Worm (Caenorhabditis elegans) whole organism, L4/young adult: Measurements from ENCODE around the gene R08C7.4.

ENCODE experiments used
- W03F9.2 ChIP-seq: fragments of 150-350 bp; optimal IDR thresholded peaks from 2 replicates; lab custom pipeline; 2014; ENCODE audit warnings: missing biosample characterization, missing genetic modification characterization
- him-1 ChIP-seq: sonication (generic microtip); optimal IDR thresholded peaks from 2 replicates; lab custom pipeline; 2016; ENCODE audit warnings: missing genotype, missing genetic modification reagents, missing genetic modification characterization, missing compliant biosample characterization

DNA sequence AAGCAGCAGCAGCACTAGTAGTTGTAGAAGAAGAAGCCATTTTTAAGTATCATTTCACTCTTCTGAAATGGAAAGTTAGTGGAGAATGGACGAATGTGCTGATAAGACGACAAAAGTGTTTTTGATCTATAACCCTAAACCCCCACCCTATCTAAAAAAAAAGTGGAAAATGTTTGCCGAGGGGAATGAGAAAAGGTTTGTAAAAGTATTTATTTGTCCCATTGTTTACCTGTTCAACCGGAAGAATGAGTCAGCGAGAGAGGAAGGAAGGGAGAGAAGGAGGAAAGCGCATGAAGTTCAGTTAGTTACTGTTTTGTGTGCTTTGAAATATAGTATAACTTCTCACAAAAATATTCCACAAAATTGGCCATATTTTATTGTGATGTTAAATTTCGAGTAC is 37.7 kb upstream of the R08C7.4 start:
- TF ChIP-seq W03F9.2 (tag; lab: Kevin White, UChicago), result no peak
- TF ChIP-seq him-1 (tag; lab: Kevin White, UChicago), result no peak
